Fruit fly (Drosophila melanogaster) whole organism, embryonic: ENCODE data around the gene SecS.

Source experiments
- Abd-B ChIP-seq: fragments of 200-800 bp; sonication (Bioruptor generic); optimal IDR thresholded peaks from 2 replicates; lab custom pipeline; 2018; ENCODE audit warnings: missing biosample characterization, mild to moderate bottlenecking, missing genetic modification characterization, moderate library complexity
- Aef1 ChIP-seq: fragments of 200-800 bp; sonication (Bioruptor generic); IDR thresholded peaks from 3 replicates; pipeline ENCODE4 v1.3.6; 2022; ENCODE audit warnings: missing biosample characterization, missing genetic modification characterization
- Asciz ChIP-seq: fragments of 200-800 bp; sonication (Bioruptor generic); optimal IDR thresholded peaks from 2 replicates; lab custom pipeline; 2017; ENCODE audit warnings: missing biosample characterization, mild to moderate bottlenecking, missing genetic modification characterization, missing genetic modification reagents
- Atf3 ChIP-seq: fragments of 200-800 bp; sonication (Bioruptor generic); optimal IDR thresholded peaks from 3 replicates; lab custom pipeline; 2016; ENCODE audit warnings: missing biosample characterization, missing genetic modification characterization
- Bgb ChIP-seq: fragments of 200-800 bp; sonication (Bioruptor generic); IDR thresholded peaks from 2 replicates; pipeline ENCODE4 v1.3.6; 2022; ENCODE audit warnings: missing biosample characterization, missing genetic modification characterization; ENCODE audit not compliant: partially characterized antibody
- Bteb2 ChIP-seq: fragments of 200-800 bp; sonication (Bioruptor generic); optimal IDR thresholded peaks from 2 replicates; lab custom pipeline; 2016; ENCODE audit warnings: missing biosample characterization, missing genetic modification characterization
- C15 ChIP-seq: fragments of 200-800 bp; sonication (Bioruptor generic); IDR thresholded peaks from 3 replicates; pipeline ENCODE4 v1.3.6; 2022; ENCODE audit warnings: missing biosample characterization, missing genetic modification characterization
- CG10147 ChIP-seq: fragments of 200-800 bp; sonication (Bioruptor generic); optimal IDR thresholded peaks from 2 replicates; lab custom pipeline; 2019; ENCODE audit warnings: missing biosample characterization, mild to moderate bottlenecking, missing genetic modification characterization, moderate library complexity
- CG11560 ChIP-seq: fragments of 200-800 bp; sonication (Bioruptor generic); IDR thresholded peaks from 3 replicates; pipeline ENCODE4 v1.3.6; 2022; ENCODE audit warnings: missing biosample characterization, missing genetic modification characterization
- CG11696 ChIP-seq: fragments of 200-800 bp; sonication (Bioruptor generic); IDR thresholded peaks from 2 replicates; pipeline ENCODE4 v1.3.6; 2022; ENCODE audit warnings: missing biosample characterization, missing genetic modification characterization
- CG12155 ChIP-seq: fragments of 200-800 bp; sonication (Bioruptor generic); optimal IDR thresholded peaks from 3 replicates; lab custom pipeline; 2016; ENCODE audit warnings: missing biosample characterization, missing genetic modification characterization
- CG1233 ChIP-seq: fragments of 200-800 bp; sonication (Bioruptor generic); optimal IDR thresholded peaks from 4 replicates; lab custom pipeline; 2018; ENCODE audit warnings: missing biosample characterization, mild to moderate bottlenecking, missing genetic modification characterization
- CG13123 ChIP-seq: fragments of 200-800 bp; sonication (Bioruptor generic); optimal IDR thresholded peaks from 2 replicates; lab custom pipeline; 2016; ENCODE audit warnings: missing biosample characterization, missing genetic modification characterization
- CG14441 ChIP-seq: fragments of 200-800 bp; sonication (Bioruptor generic); IDR thresholded peaks from 2 replicates; pipeline ENCODE4 v1.3.6; 2022; ENCODE audit warnings: missing biosample characterization, missing genetic modification characterization
- CG16813 ChIP-seq: fragments of 200-800 bp; sonication (Bioruptor generic); IDR thresholded peaks from 3 replicates; pipeline ENCODE4 v1.3.6; 2022; ENCODE audit warnings: missing biosample characterization, missing genetic modification characterization; ENCODE audit not compliant: partially characterized antibody
- CG17361 ChIP-seq: fragments of 200-800 bp; sonication (Bioruptor generic); IDR thresholded peaks from 3 replicates; pipeline ENCODE4 v1.3.6; 2022; ENCODE audit warnings: missing biosample characterization, missing genetic modification characterization
- CG17829 ChIP-seq: fragments of 200-800 bp; optimal IDR thresholded peaks from 2 replicates; lab custom pipeline; 2019; ENCODE audit warnings: missing biosample characterization, mild to moderate bottlenecking, missing genetic modification characterization, moderate library complexity
- CG18619 ChIP-seq: fragments of 200-800 bp; sonication (Bioruptor generic); optimal IDR thresholded peaks from 3 replicates; lab custom pipeline; 2017; ENCODE audit warnings: missing biosample characterization, mild to moderate bottlenecking, missing genetic modification characterization
- CG2116 ChIP-seq: fragments of 200-800 bp; sonication (Bioruptor generic); optimal IDR thresholded peaks from 3 replicates; lab custom pipeline; 2018; ENCODE audit warnings: missing biosample characterization, mild to moderate bottlenecking, missing genetic modification characterization
- CG2120 ChIP-seq: fragments of 200-800 bp; sonication (Bioruptor generic); optimal IDR thresholded peaks from 3 replicates; lab custom pipeline; 2016; ENCODE audit warnings: missing biosample characterization, missing genetic modification characterization
- CG34376 ChIP-seq: fragments of 200-800 bp; sonication (Bioruptor generic); optimal IDR thresholded peaks from 2 replicates; lab custom pipeline; 2018; ENCODE audit warnings: missing biosample characterization, mild to moderate bottlenecking, missing genetic modification characterization
- CG4328 ChIP-seq: fragments of 200-800 bp; sonication (Bioruptor generic); optimal IDR thresholded peaks from 3 replicates; lab custom pipeline; 2017; ENCODE audit warnings: missing biosample characterization, missing genetic modification reagents, missing genetic modification characterization
- CG7271 ChIP-seq: fragments of 200-800 bp; sonication (Bioruptor generic); optimal IDR thresholded peaks from 2 replicates; lab custom pipeline; 2018; ENCODE audit warnings: missing biosample characterization, mild to moderate bottlenecking, missing genetic modification characterization, moderate library complexity
- CG7357 ChIP-seq: fragments of 200-800 bp; sonication (Bioruptor generic); IDR thresholded peaks from 3 replicates; pipeline ENCODE4 v1.3.6; 2022; ENCODE audit warnings: missing biosample characterization, missing genetic modification characterization
- CG7556 ChIP-seq: fragments of 200-800 bp; sonication (Bioruptor generic); optimal IDR thresholded peaks from 2 replicates; lab custom pipeline; 2017; ENCODE audit warnings: missing biosample characterization, mild to moderate bottlenecking, missing genetic modification characterization
- CG7839 ChIP-seq: fragments of 200-800 bp; sonication (Bioruptor generic); optimal IDR thresholded peaks from 3 replicates; lab custom pipeline; 2018; ENCODE audit warnings: missing biosample characterization, mild to moderate bottlenecking, missing genetic modification characterization, moderate library complexity
- Doc2 ChIP-seq: fragments of 200-800 bp; sonication (Bioruptor generic); IDR thresholded peaks from 2 replicates; pipeline ENCODE4 v1.3.6; 2022; ENCODE audit warnings: missing biosample characterization, missing genetic modification characterization
- Eip74EF ChIP-seq, 2 experiments: fragments of 200-800 bp in 1 of 2; fragments of >200 bp in 1 of 2; sonication (Bioruptor generic) in 1 of 2; optimal IDR thresholded peaks; 2 replicates each; lab custom pipeline; 2017 to 2019; ENCODE audit warnings: missing biosample characterization in 2 of 2, missing genetic modification characterization in 2 of 2, mild to moderate bottlenecking in 1 of 2, moderate library complexity in 1 of 2
- HLH54F ChIP-seq: fragments of 200-800 bp; sonication (Bioruptor generic); optimal IDR thresholded peaks from 3 replicates; lab custom pipeline; 2016; ENCODE audit warnings: missing biosample characterization, missing genetic modification characterization
- NfI ChIP-seq: fragments of 200-800 bp; sonication (Bioruptor generic); optimal IDR thresholded peaks from 3 replicates; lab custom pipeline; 2018; ENCODE audit warnings: missing biosample characterization, mild to moderate bottlenecking, missing genetic modification characterization, moderate library complexity
- Optix ChIP-seq: fragments of 200-800 bp; sonication (Bioruptor generic); IDR thresholded peaks from 3 replicates; pipeline ENCODE4 v1.3.6; 2022; ENCODE audit warnings: missing biosample characterization, missing genetic modification characterization
- Ssrp ChIP-seq: fragments of 200-800 bp; sonication (Bioruptor generic); optimal IDR thresholded peaks from 2 replicates; lab custom pipeline; 2018; ENCODE audit warnings: missing biosample characterization, mild to moderate bottlenecking, missing genetic modification characterization, moderate library complexity
- Xbp1 ChIP-seq: fragments of 200-800 bp; sonication (Bioruptor generic); optimal IDR thresholded peaks from 3 replicates; lab custom pipeline; 2016; ENCODE audit warnings: missing biosample characterization, mild to moderate bottlenecking, missing genetic modification characterization
- ato ChIP-seq: fragments of 200-800 bp; sonication (Bioruptor generic); IDR thresholded peaks from 2 replicates; pipeline ENCODE4 v1.3.6; 2022; ENCODE audit warnings: missing biosample characterization, missing genetic modification characterization; ENCODE audit not compliant: partially characterized antibody
- chn ChIP-seq: fragments of 200-800 bp; sonication (Bioruptor generic); optimal IDR thresholded peaks from 2 replicates; lab custom pipeline; 2016; ENCODE audit warnings: missing biosample characterization, missing genetic modification characterization
- ci ChIP-seq: fragments of 200-800 bp; sonication (Bioruptor generic); IDR thresholded peaks from 3 replicates; pipeline ENCODE4 v1.3.6; 2022; ENCODE audit warnings: missing biosample characterization, missing genetic modification characterization
- corto ChIP-seq: fragments of 200-800 bp; sonication (Bioruptor generic); optimal IDR thresholded peaks from 2 replicates; lab custom pipeline; 2016; ENCODE audit warnings: missing biosample characterization, mild to moderate bottlenecking, missing genetic modification characterization, moderate library complexity
- croc ChIP-seq: fragments of 200-800 bp; sonication (Bioruptor generic); conservative IDR thresholded peaks from 3 replicates; pipeline ENCODE4 v1.3.6; 2022; ENCODE audit warnings: missing biosample characterization, missing genetic modification characterization
- crol ChIP-seq: fragments of 200-800 bp; sonication (Bioruptor generic); IDR thresholded peaks from 2 replicates; pipeline ENCODE4 v1.3.6; 2022; ENCODE audit warnings: missing biosample characterization, missing genetic modification characterization
- esg ChIP-seq: fragments of 200-800 bp; sonication (Bioruptor generic); conservative IDR thresholded peaks from 2 replicates; pipeline ENCODE4 v1.3.6; 2022; ENCODE audit warnings: missing biosample characterization, missing genetic modification characterization
- gce ChIP-seq: fragments of 200-800 bp; sonication (Bioruptor generic); IDR thresholded peaks from 3 replicates; pipeline ENCODE4 v1.3.6; 2022; ENCODE audit warnings: missing biosample characterization, missing genetic modification characterization
- ind ChIP-seq: fragments of 200-800 bp; sonication (Bioruptor generic); optimal IDR thresholded peaks from 3 replicates; lab custom pipeline; 2016; ENCODE audit warnings: missing biosample characterization, missing genetic modification characterization
- lmd ChIP-seq: fragments of 200-800 bp; sonication (Bioruptor generic); IDR thresholded peaks from 2 replicates; pipeline ENCODE4 v1.3.6; 2022; ENCODE audit warnings: missing biosample characterization, missing genetic modification characterization
- pros ChIP-seq: fragments of 200-800 bp; sonication (Bioruptor generic); optimal IDR thresholded peaks from 3 replicates; lab custom pipeline; 2019; ENCODE audit warnings: missing biosample characterization, mild to moderate bottlenecking, missing genetic modification characterization, moderate library complexity
- pum ChIP-seq: fragments of 200-800 bp; sonication (Bioruptor generic); optimal IDR thresholded peaks from 2 replicates; lab custom pipeline; 2016; ENCODE audit warnings: missing biosample characterization, missing genetic modification characterization
- salm ChIP-seq: fragments of 200-800 bp; sonication (Bioruptor generic); optimal IDR thresholded peaks from 2 replicates; lab custom pipeline; 2018; ENCODE audit warnings: missing biosample characterization, mild to moderate bottlenecking, missing genetic modification characterization
- trem ChIP-seq: fragments of 200-800 bp; optimal IDR thresholded peaks from 3 replicates; lab custom pipeline; 2019; ENCODE audit warnings: missing biosample characterization, mild to moderate bottlenecking, missing genetic modification characterization, moderate library complexity
- ttk ChIP-seq: fragments of 200-800 bp; sonication (Bioruptor generic); IDR thresholded peaks from 2 replicates; pipeline ENCODE4 v2.1.2; 2022; ENCODE audit warnings: missing biosample characterization, missing genetic modification characterization
- vfl ChIP-seq: fragments of 200-800 bp; sonication (Bioruptor generic); optimal IDR thresholded peaks from 2 replicates; lab custom pipeline; 2016; ENCODE audit warnings: missing biosample characterization, missing genetic modification characterization
- vvl ChIP-seq: fragments of 200-800 bp; sonication (Bioruptor generic); IDR thresholded peaks from 2 replicates; pipeline ENCODE4 v1.3.6; 2022; ENCODE audit warnings: missing biosample characterization, missing genetic modification characterization
- zfh1 ChIP-seq: fragments of 200-800 bp; sonication (Bioruptor generic); IDR thresholded peaks from 3 replicates; pipeline ENCODE4 v1.3.6; 2022; ENCODE audit warnings: missing biosample characterization, missing genetic modification characterization

The SecS gene

DNA sequence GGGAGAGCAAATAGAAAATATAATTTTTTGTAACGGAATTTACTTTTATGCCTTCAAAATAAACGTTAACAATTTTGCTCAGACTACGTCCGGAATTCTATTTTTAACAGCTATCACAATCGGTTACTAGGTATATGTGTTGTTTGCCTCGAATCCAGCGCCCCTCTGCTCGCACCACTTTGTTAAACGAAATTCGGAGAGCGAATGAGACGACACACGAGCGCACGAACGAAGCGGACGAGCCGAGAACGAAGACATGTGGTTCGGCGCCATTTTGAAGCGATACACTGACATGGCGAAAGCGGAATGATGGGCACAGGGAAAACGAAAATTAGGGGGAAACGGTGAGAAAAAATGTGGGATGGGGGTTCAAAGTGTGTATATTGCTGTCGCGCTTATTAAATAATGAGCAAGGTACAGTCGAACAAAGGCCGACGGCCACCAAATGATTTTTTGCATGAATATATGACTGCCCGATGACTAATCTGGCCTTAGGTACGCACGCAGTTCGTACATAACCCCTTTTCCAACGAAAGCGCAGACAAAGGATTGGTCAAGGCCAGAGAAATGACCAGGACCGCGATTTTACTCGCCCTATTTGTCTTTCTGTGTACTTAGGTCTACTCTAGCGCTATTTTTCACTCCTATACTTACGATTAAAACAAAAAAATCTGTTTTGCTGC is 731 bp upstream of the SecS start (continued):
- TF ChIP-seq ind (GFP tag; lab: Kevin White, UChicago): no peak
- no peak for TF ChIP-seq crol (GFP tag; lab: Robert Waterston, UW)
- TF ChIP-seq CG17829 (tag; lab: Kevin White, UChicago): peak; percentile 63
- peak; percentile 2 for TF ChIP-seq CG4328 (GFP tag; lab: Kevin White, UChicago)
- no peak for TF ChIP-seq CG7556
- no peak for TF ChIP-seq vvl (GFP tag; lab: Robert Waterston, UW)
- TF ChIP-seq CG10147 (GFP tag; lab: Kevin White, UChicago): no peak
- no peak for TF ChIP-seq ttk
- TF ChIP-seq CG2116 (GFP tag; lab: Kevin White, UChicago): no peak
- no peak for TF ChIP-seq vfl
- no peak for TF ChIP-seq Atf3 (GFP tag; lab: Kevin White, UChicago)
- no peak for TF ChIP-seq pum
- TF ChIP-seq Bteb2 (GFP tag; lab: Kevin White, UChicago): no peak
- TF ChIP-seq gce (GFP tag; lab: Robert Waterston, UW): no peak
- peak in 1 of 2 experiments; percentile 33 for TF ChIP-seq Eip74EF (GFP tag; optimal IDR thresholded peaks at IDR 0.05; lab: Kevin White, UChicago)
- no peak for TF ChIP-seq CG11560 (tag; lab: Robert Waterston, UW)
- TF ChIP-seq CG11696 (GFP tag; lab: Robert Waterston, UW): no peak
- peak; percentile 13 for TF ChIP-seq NfI (GFP tag; lab: Kevin White, UChicago)
- no peak for TF ChIP-seq Asciz (GFP tag; lab: Kevin White, UChicago)
- TF ChIP-seq CG7839: no peak
- TF ChIP-seq CG34376 (GFP tag; lab: Kevin White, UChicago): peak; percentile 84
- TF ChIP-seq CG2120 (GFP tag; lab: Kevin White, UChicago): no peak
- no peak for TF ChIP-seq ato (GFP tag; lab: Robert Waterston, UW)
- peak; percentile 1 for TF ChIP-seq Xbp1
- TF ChIP-seq croc: no peak
- no peak for TF ChIP-seq Abd-B (GFP tag; lab: Kevin White, UChicago)
- no peak for TF ChIP-seq lmd (GFP tag; lab: Robert Waterston, UW)
- TF ChIP-seq Optix (GFP tag; lab: Robert Waterston, UW): no peak
- no peak for TF ChIP-seq ci (GFP tag; lab: Robert Waterston, UW)
- TF ChIP-seq CG17361 (GFP tag; lab: Robert Waterston, UW): no peak
- no peak for TF ChIP-seq esg (GFP tag; lab: Robert Waterston, UW)
- no peak for TF ChIP-seq Aef1
- TF ChIP-seq HLH54F (GFP tag; lab: Kevin White, UChicago): no peak
- no peak for TF ChIP-seq trem (tag; lab: Kevin White, UChicago)
- TF ChIP-seq chn (GFP tag; lab: Kevin White, UChicago): no peak
- no peak for TF ChIP-seq CG16813 (GFP tag; lab: Robert Waterston, UW)
- TF ChIP-seq CG1233 (GFP tag; lab: Kevin White, UChicago): no peak
- TF ChIP-seq Bgb: no peak
- no peak for TF ChIP-seq Doc2 (GFP tag; lab: Robert Waterston, UW)
- TF ChIP-seq salm (tag; lab: Kevin White, UChicago): no peak
- TF ChIP-seq Ssrp: no peak
- peak; percentile 87 for TF ChIP-seq pros (GFP tag; lab: Kevin White, UChicago)
- TF ChIP-seq CG12155 (GFP tag; lab: Kevin White, UChicago): no peak
- no peak for TF ChIP-seq C15 (GFP tag; lab: Robert Waterston, UW)
- peak; percentile 55 for TF ChIP-seq corto
- no peak for TF ChIP-seq CG18619 (GFP tag; lab: Kevin White, UChicago)
- no peak for TF ChIP-seq CG7357 (GFP tag; lab: Robert Waterston, UW)
- no peak for TF ChIP-seq CG7271
- TF ChIP-seq CG13123: no peak
- no peak for TF ChIP-seq zfh1
- no peak for TF ChIP-seq CG14441
